Worm (Caenorhabditis elegans): Measurements from ENCODE around the gene C34D10.5.

- TF ChIP-seq him-1 (tag; optimal IDR thresholded peaks at IDR 0.05) (no peak), dao-5 (tag; optimal IDR thresholded peaks at IDR 0.05) (no peak)
Measured at ce11 chrX:8030032-8030431, 12.2 kb downstream of the C34D10.5 start.

Measured in whole organism, L4/young adult.